Worm (Caenorhabditis elegans) whole organism, midembryonic: ENCODE results near the gene ace-3.

Experiments
- T22C8.4 ChIP-seq: fragments of 200-800 bp; sonication (Bioruptor generic); IDR thresholded peaks from 2 replicates; pipeline ENCODE4 v1.3.6; 2022; ENCODE audit warnings: missing genetic modification characterization, missing compliant biosample characterization
- cog-1 ChIP-seq: sonication (generic microtip); optimal IDR thresholded peaks from 2 replicates; lab custom pipeline; 2016; ENCODE audit warnings: missing genetic modification characterization, missing compliant biosample characterization
- flt-1 ChIP-seq: fragments of 200-800 bp; sonication (Bioruptor generic); IDR thresholded peaks from 2 replicates; pipeline ENCODE4 v1.3.6; 2022; ENCODE audit warnings: missing genetic modification characterization, missing compliant biosample characterization
- klf-2 ChIP-seq: fragments of 200-800 bp; sonication (Bioruptor generic); conservative IDR thresholded peaks from 2 replicates; pipeline ENCODE4 v1.3.6; 2022; ENCODE audit warnings: missing genetic modification reagents, missing genetic modification characterization, missing compliant biosample characterization
- med-1 ChIP-seq: sonication (generic microtip); optimal IDR thresholded peaks from 2 replicates; lab custom pipeline; 2017; ENCODE audit warnings: missing genetic modification characterization, mild to moderate bottlenecking, missing compliant biosample characterization, antibody characterized with exemption, missing genetic modification reagents; ENCODE audit not compliant: insufficient read depth
- ref-1 ChIP-seq: fragments of 200-800 bp; sonication (Bioruptor generic); conservative IDR thresholded peaks from 2 replicates; pipeline ENCODE4 v1.3.6; 2022; ENCODE audit warnings: missing genetic modification reagents, missing genetic modification characterization, missing compliant biosample characterization
- tab-1 ChIP-seq: fragments of 200-800 bp; sonication (Bioruptor generic); IDR thresholded peaks from 2 replicates; pipeline ENCODE4 v1.3.6; 2022; ENCODE audit warnings: missing genetic modification characterization, missing compliant biosample characterization
- ztf-23 ChIP-seq: fragments of 200-800 bp; sonication (Bioruptor generic); IDR thresholded peaks from 2 replicates; pipeline ENCODE4 v1.3.6; 2022; ENCODE audit warnings: missing genetic modification reagents, missing genetic modification characterization, missing compliant biosample characterization
- ztf-29 ChIP-seq: fragments of 200-800 bp; sonication (Bioruptor generic); IDR thresholded peaks from 2 replicates; pipeline ENCODE4 v1.3.6; 2022; ENCODE audit warnings: missing genetic modification reagents, missing genetic modification characterization, missing compliant biosample characterization

Gene ace-3

ce11 chrII:14233879-14234278 lies 28.4 kb downstream of the ace-3 start, which contains the start of gene men-1:
Gene men-1, minus strand, starts transcription at chrII:14234120.
- no peak for TF ChIP-seq cog-1 (tag; lab: Kevin White, UChicago)

- TF ChIP-seq med-1 (GFP tag; lab: Kevin White, UChicago) (no peak), ztf-23 (GFP tag; lab: Robert Waterston, UW) (no peak), cog-1 (tag; lab: Kevin White, UChicago) (no peak), klf-2 (GFP tag; lab: Robert Waterston, UW) (no peak), tab-1 (GFP tag; lab: Robert Waterston, UW) (no peak), flt-1 (no peak), T22C8.4 (GFP tag; lab: Robert Waterston, UW) (no peak), ref-1 (no peak), ztf-29 (no peak)
These were observed 29.1 kb downstream of the ace-3 start for ce11 chrII:14234375-14235102.

ce11 chrII:14236569-14236968 lies 31.1 kb downstream of the ace-3 start:
- TF ChIP-seq klf-2 (GFP tag; lab: Robert Waterston, UW) = no peak
- no peak for TF ChIP-seq ref-1
- no peak for TF ChIP-seq flt-1
- TF ChIP-seq T22C8.4 (GFP tag; lab: Robert Waterston, UW) = no peak
- no peak for TF ChIP-seq med-1 (GFP tag; lab: Kevin White, UChicago)
- no peak for TF ChIP-seq tab-1 (GFP tag; lab: Robert Waterston, UW)
- no peak for TF ChIP-seq ztf-23 (GFP tag; lab: Robert Waterston, UW)
- TF ChIP-seq ztf-29 = no peak
- TF ChIP-seq cog-1 (tag; lab: Kevin White, UChicago) = no peak

DNA sequence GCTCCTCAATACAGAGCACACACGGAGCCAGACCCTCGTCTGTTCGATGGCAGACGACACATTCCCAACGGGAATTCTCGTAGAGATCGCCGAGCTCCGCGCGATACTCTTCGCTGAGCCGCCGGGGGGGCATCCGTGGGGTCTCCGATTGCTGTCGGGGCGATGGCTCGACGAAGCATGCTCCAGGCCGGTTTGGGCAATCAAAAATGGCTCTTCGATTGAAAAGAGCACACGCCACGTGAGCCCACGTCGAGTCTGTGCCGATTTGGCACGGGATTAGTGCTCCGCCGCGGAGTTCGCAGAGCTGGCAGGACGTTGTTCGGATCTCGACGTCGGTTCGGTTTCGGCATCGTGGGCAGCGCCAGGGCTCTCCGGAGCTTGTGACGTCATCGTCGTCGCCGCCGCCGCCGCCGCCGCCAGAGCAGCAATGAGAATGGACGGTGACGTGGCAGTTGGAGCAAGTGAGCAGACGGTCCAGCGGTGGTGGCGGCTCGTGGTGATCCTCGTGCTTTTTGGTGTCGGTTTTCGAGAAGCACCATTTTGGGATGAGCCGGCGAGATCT lies 31.9 kb downstream of the ace-3 start:
- TF ChIP-seq klf-2 (GFP tag; lab: Robert Waterston, UW) = no peak
- TF ChIP-seq flt-1 = 0 out of 2 replicates have a peak, but pooled peaks have one; percentile 40
- TF ChIP-seq med-1 (GFP tag; lab: Kevin White, UChicago) = no peak

ce11 chrII:14239924-14240323 lies 34.5 kb downstream of the ace-3 start:
- no peak for TF ChIP-seq T22C8.4 (GFP tag; lab: Robert Waterston, UW)
- TF ChIP-seq ztf-29 = no peak

ce11 chrII:14242259-14242658 lies 36.8 kb downstream of the ace-3 start:
- no peak for TF ChIP-seq klf-2 (GFP tag; lab: Robert Waterston, UW)
- no peak for TF ChIP-seq ztf-29
- TF ChIP-seq cog-1 (tag; lab: Kevin White, UChicago) = no peak
- TF ChIP-seq ref-1 = no peak
- no peak for TF ChIP-seq ztf-23 (GFP tag; lab: Robert Waterston, UW)
- TF ChIP-seq tab-1 (GFP tag; lab: Robert Waterston, UW) = no peak
- TF ChIP-seq med-1 (GFP tag; lab: Kevin White, UChicago) = no peak
- TF ChIP-seq T22C8.4 (GFP tag; lab: Robert Waterston, UW) = no peak
- TF ChIP-seq flt-1 = no peak

DNA sequence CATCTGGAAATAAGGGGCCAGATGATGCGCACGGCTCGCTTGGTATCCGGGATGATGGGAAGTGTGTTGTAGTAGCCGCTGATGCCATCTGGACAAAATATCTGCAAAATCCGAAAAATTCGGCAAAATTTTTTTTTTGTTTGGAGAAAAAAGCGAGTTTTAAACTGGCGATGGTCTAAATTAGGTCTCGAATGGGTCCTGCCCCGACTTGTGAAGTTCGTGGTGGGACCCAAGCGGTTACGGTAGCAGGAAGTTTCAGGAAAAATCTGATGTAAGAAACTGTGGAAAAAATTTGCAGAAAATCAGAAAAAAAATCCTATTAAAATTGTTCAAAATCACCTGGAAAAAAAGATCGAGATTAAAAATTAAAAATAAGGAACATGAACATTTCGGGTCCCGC lies 38.1 kb downstream of the ace-3 start, which contains the start of gene jmjd-2:
Gene jmjd-2 (minus strand): TSS at position 101 of the 400 bp plus-strand sequence.
- TF ChIP-seq med-1 (GFP tag; lab: Kevin White, UChicago) = no peak
- TF ChIP-seq ref-1 = no peak
- no peak for TF ChIP-seq cog-1 (tag; lab: Kevin White, UChicago)
- no peak for TF ChIP-seq tab-1 (GFP tag; lab: Robert Waterston, UW)
- no peak for TF ChIP-seq klf-2 (GFP tag; lab: Robert Waterston, UW)
- TF ChIP-seq T22C8.4 (GFP tag; lab: Robert Waterston, UW) = no peak
- no peak for TF ChIP-seq ztf-29
- no peak for TF ChIP-seq ztf-23 (GFP tag; lab: Robert Waterston, UW)
- no peak for TF ChIP-seq flt-1

ce11 chrII:14244457-14245254 lies 39.2 kb downstream of the ace-3 start:
- no peak for TF ChIP-seq med-1 (GFP tag; lab: Kevin White, UChicago)
- TF ChIP-seq ref-1 = no peak
- TF ChIP-seq flt-1 = no peak
- TF ChIP-seq klf-2 (GFP tag; lab: Robert Waterston, UW) = no peak
- TF ChIP-seq tab-1 (GFP tag; lab: Robert Waterston, UW) = no peak
- TF ChIP-seq cog-1 (tag; lab: Kevin White, UChicago) = no peak

DNA sequence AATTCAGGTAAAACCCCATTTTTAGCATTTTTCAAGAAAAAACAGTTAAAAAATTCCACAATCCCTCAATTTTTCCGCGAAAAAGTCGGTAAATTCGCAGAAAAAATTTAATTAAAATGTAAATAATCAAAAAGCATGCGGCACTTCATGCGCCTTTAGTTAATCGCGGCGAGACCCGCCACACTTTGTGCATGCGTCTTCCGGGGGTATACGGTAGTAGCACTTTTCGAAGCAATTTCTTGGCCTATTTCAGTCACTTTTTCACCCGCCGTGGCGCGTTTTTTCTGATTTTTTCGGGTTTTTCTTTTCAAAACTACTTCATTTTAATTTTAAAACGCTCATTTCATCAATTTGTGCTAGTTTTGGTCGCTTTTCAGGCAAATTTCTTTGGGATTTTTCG lies 41.8 kb downstream of the ace-3 start:
- TF ChIP-seq cog-1 (tag; lab: Kevin White, UChicago) (no peak), ztf-29 (no peak), med-1 (GFP tag; lab: Kevin White, UChicago) (no peak), T22C8.4 (GFP tag; lab: Robert Waterston, UW) (no peak), flt-1 (no peak), tab-1 (GFP tag; lab: Robert Waterston, UW) (no peak), klf-2 (GFP tag; lab: Robert Waterston, UW) (no peak), ztf-23 (GFP tag; lab: Robert Waterston, UW) (no peak), ref-1 (no peak)
